Fruit fly (Drosophila melanogaster) whole organism, adult: ENCODE data around the gene Stt3A.

Source experiments
- CG11617 ChIP-seq: fragments of 200-800 bp; sonication (Bioruptor generic); optimal IDR thresholded peaks from 2 replicates; lab custom pipeline; 2017; ENCODE audit warnings: mild to moderate bottlenecking, missing biosample characterization, missing genetic modification reagents, missing genetic modification characterization
- CG12768 ChIP-seq: fragments of 200-800 bp; sonication (Bioruptor generic); optimal IDR thresholded peaks from 2 replicates; lab custom pipeline; 2017; ENCODE audit warnings: missing biosample characterization, missing genetic modification characterization, mild to moderate bottlenecking, moderate library complexity, missing genetic modification reagents
- CG14711 ChIP-seq: fragments of 200-800 bp; sonication (Bioruptor generic); optimal IDR thresholded peaks from 2 replicates; lab custom pipeline; 2018; ENCODE audit warnings: missing biosample characterization, mild to moderate bottlenecking, missing genetic modification characterization, moderate library complexity
- CG1620 ChIP-seq: fragments of 200-800 bp; sonication (Bioruptor generic); optimal IDR thresholded peaks from 2 replicates; lab custom pipeline; 2016; ENCODE audit warnings: missing biosample characterization, missing genetic modification characterization
- CG33017 ChIP-seq: fragments of 200-800 bp; sonication (Bioruptor generic); optimal IDR thresholded peaks from 2 replicates; lab custom pipeline; 2018; ENCODE audit warnings: missing biosample characterization, mild to moderate bottlenecking, missing genetic modification characterization, moderate library complexity
- CG5204 ChIP-seq: fragments of 200-800 bp; sonication (Bioruptor generic); optimal IDR thresholded peaks from 2 replicates; lab custom pipeline; 2016; ENCODE audit warnings: missing biosample characterization, missing genetic modification characterization
- CG7045 ChIP-seq: fragments of 200-800 bp; sonication (Bioruptor generic); optimal IDR thresholded peaks from 2 replicates; lab custom pipeline; 2017; ENCODE audit warnings: missing biosample characterization, mild to moderate bottlenecking, missing genetic modification characterization
- Clk ChIP-seq: fragments of 200-800 bp; sonication (Bioruptor generic); optimal IDR thresholded peaks from 2 replicates; lab custom pipeline; 2017; ENCODE audit warnings: missing biosample characterization, missing genetic modification characterization
- Crg-1 ChIP-seq: fragments of 200-800 bp; sonication (Bioruptor generic); optimal IDR thresholded peaks from 2 replicates; lab custom pipeline; 2016; ENCODE audit warnings: missing biosample characterization, missing genetic modification characterization
- Hr96 ChIP-seq: fragments of 200-800 bp; sonication (Bioruptor generic); optimal IDR thresholded peaks from 2 replicates; lab custom pipeline; 2016; ENCODE audit warnings: missing biosample characterization, missing genetic modification characterization
- Mnt ChIP-seq: fragments of 200-800 bp; sonication (Bioruptor generic); optimal IDR thresholded peaks from 2 replicates; lab custom pipeline; 2016; ENCODE audit warnings: missing biosample characterization, mild to moderate bottlenecking, missing genetic modification characterization
- bab1 ChIP-seq: fragments of 200-800 bp; sonication (Bioruptor generic); optimal IDR thresholded peaks from 3 replicates; lab custom pipeline; 2019; ENCODE audit warnings: missing biosample characterization, mild to moderate bottlenecking, missing genetic modification characterization, moderate library complexity
- cic ChIP-seq: fragments of 200-800 bp; sonication (Bioruptor generic); optimal IDR thresholded peaks from 2 replicates; lab custom pipeline; 2017; ENCODE audit warnings: missing biosample characterization, mild to moderate bottlenecking, missing genetic modification characterization, moderate library complexity
- cnc ChIP-seq, 2 experiments: fragments of >200 bp; optimal IDR thresholded peaks; 2 replicates each; lab custom pipeline; 2017
- kay ChIP-seq: fragments of 200-800 bp; sonication (Bioruptor generic); peaks from one replicate; lab custom pipeline; 2016; ENCODE audit warnings: missing biosample characterization, missing genetic modification characterization, borderline replicate concordance
- ovo ChIP-seq: fragments of 200-800 bp; sonication (Bioruptor generic); optimal IDR thresholded peaks from 2 replicates; lab custom pipeline; 2016; ENCODE audit warnings: missing biosample characterization, missing genetic modification characterization
- tj ChIP-seq: fragments of 200-800 bp; sonication (Bioruptor generic); optimal IDR thresholded peaks from 3 replicates; lab custom pipeline; 2017; ENCODE audit warnings: missing biosample characterization, mild to moderate bottlenecking, missing genetic modification characterization, moderate library complexity
- toe ChIP-seq: fragments of 200-800 bp; sonication (Bioruptor generic); optimal IDR thresholded peaks from 2 replicates; lab custom pipeline; 2016; ENCODE audit warnings: missing biosample characterization, missing genetic modification characterization

Gene Stt3A

dm6 chrX:21025788-21026187 is 27.9 kb downstream of the Stt3A start, which contains the start of gene r-cup:
r-cup (minus strand) TSS chrX:21025888.
- TF ChIP-seq tj, result no peak
- TF ChIP-seq CG11617 (GFP tag; lab: Kevin White, UChicago), result no peak
- TF ChIP-seq kay (GFP tag; lab: Kevin White, UChicago), result no peak
- TF ChIP-seq Hr96 (GFP tag; lab: Kevin White, UChicago), result no peak
- TF ChIP-seq CG14711 (tag; lab: Kevin White, UChicago), result no peak
- no peak for TF ChIP-seq CG33017 (tag; lab: Kevin White, UChicago)
- no peak for TF ChIP-seq Crg-1 (GFP tag; lab: Kevin White, UChicago)
- TF ChIP-seq cnc (optimal IDR thresholded peaks at IDR 0.05; lab: Kevin White, UChicago), result no peak
- TF ChIP-seq ovo (GFP tag; lab: Kevin White, UChicago), result no peak
- no peak for TF ChIP-seq Mnt (GFP tag; lab: Kevin White, UChicago)
- TF ChIP-seq CG7045 (GFP tag; lab: Kevin White, UChicago), result no peak
- TF ChIP-seq CG12768 (GFP tag; lab: Kevin White, UChicago), result no peak
- no peak for TF ChIP-seq cic
- no peak for TF ChIP-seq Clk
- TF ChIP-seq bab1 (GFP tag; lab: Kevin White, UChicago), result no peak
- no peak for TF ChIP-seq CG1620 (GFP tag; lab: Kevin White, UChicago)
- TF ChIP-seq CG5204 (GFP tag; lab: Kevin White, UChicago), result no peak

- no peak for TF ChIP-seq Mnt (GFP tag; lab: Kevin White, UChicago)
- no peak for TF ChIP-seq bab1 (GFP tag; lab: Kevin White, UChicago)
- no peak for TF ChIP-seq ovo (GFP tag; lab: Kevin White, UChicago)
- no peak for TF ChIP-seq CG12768 (GFP tag; lab: Kevin White, UChicago)
- no peak for TF ChIP-seq CG33017 (tag; lab: Kevin White, UChicago)
- no peak for TF ChIP-seq CG1620 (GFP tag; lab: Kevin White, UChicago)
Observed at dm6 chrX:21017568-21017967, 36.2 kb downstream of the Stt3A start.

dm6 chrX:21010541-21010940 is 43.2 kb downstream of the Stt3A start:
- TF ChIP-seq CG14711 (tag; lab: Kevin White, UChicago) (no peak), toe (GFP tag; lab: Kevin White, UChicago) (peak; percentile 20), CG5204 (GFP tag; lab: Kevin White, UChicago) (peak; percentile 28), CG7045 (GFP tag; lab: Kevin White, UChicago) (peak; percentile 50)
